Worm (Caenorhabditis elegans) whole organism, L2 larva: ENCODE data around the gene igcm-3.

Experiments used
- C34F6.9 ChIP-seq: fragments of 150-350 bp; optimal IDR thresholded peaks from 2 replicates; lab custom pipeline; 2014; ENCODE audit warnings: missing biosample characterization, missing genetic modification characterization
- F13H6.1 ChIP-seq: sonication (generic microtip); optimal IDR thresholded peaks from 2 replicates; lab custom pipeline; 2016; ENCODE audit warnings: missing genetic modification characterization, missing compliant biosample characterization
- R02D3.7 ChIP-seq: fragments of 150-350 bp; optimal IDR thresholded peaks from 2 replicates; lab custom pipeline; 2014; ENCODE audit warnings: missing biosample characterization, missing genetic modification characterization
- Y55F3AM.14 ChIP-seq: fragments of 200-800 bp; sonication (Bioruptor generic); optimal IDR thresholded peaks from 2 replicates; lab custom pipeline; 2018; ENCODE audit warnings: mild to moderate bottlenecking, missing genetic modification characterization, missing compliant biosample characterization
- ZK546.5 ChIP-seq: sonication (generic microtip); optimal IDR thresholded peaks from 2 replicates; lab custom pipeline; 2017; ENCODE audit warnings: missing biosample characterization, missing genetic modification characterization
- alr-1 ChIP-seq: fragments of 150-350 bp; optimal IDR thresholded peaks from 2 replicates; lab custom pipeline; 2014; ENCODE audit warnings: missing biosample characterization, missing genetic modification characterization
- aly-2 ChIP-seq: fragments of 150-350 bp; optimal IDR thresholded peaks from 2 replicates; lab custom pipeline; 2014; ENCODE audit warnings: missing biosample characterization, missing genetic modification characterization
- ama-1 ChIP-seq: fragments of 150-350 bp; optimal IDR thresholded peaks from 2 replicates; lab custom pipeline; 2018; ENCODE audit warnings: inconsistent platforms
- blmp-1 ChIP-seq: sonication (generic microtip); optimal IDR thresholded peaks from 2 replicates; lab custom pipeline; 2017; ENCODE audit warnings: missing genetic modification characterization, mild to moderate bottlenecking, missing compliant biosample characterization, antibody characterized with exemption, moderate library complexity; ENCODE audit not compliant: insufficient read depth
- ceh-16 ChIP-seq: fragments of 150-350 bp; optimal IDR thresholded peaks from 2 replicates; lab custom pipeline; 2014; ENCODE audit warnings: missing biosample characterization, missing genetic modification characterization
- crh-2 ChIP-seq: sonication (generic microtip); optimal IDR thresholded peaks from 2 replicates; lab custom pipeline; 2017; ENCODE audit warnings: missing biosample characterization, missing genetic modification characterization
- dmd-4 ChIP-seq: sonication (generic microtip); optimal IDR thresholded peaks from 2 replicates; lab custom pipeline; 2017; ENCODE audit warnings: missing biosample characterization, missing genetic modification characterization
- egl-27 ChIP-seq: sonication (generic microtip); optimal IDR thresholded peaks from 3 replicates; lab custom pipeline; 2017; ENCODE audit warnings: missing biosample characterization, missing genetic modification reagents, missing genetic modification characterization
- elt-1 ChIP-seq: fragments of 150-350 bp; optimal IDR thresholded peaks from 2 replicates; lab custom pipeline; 2014; ENCODE audit warnings: missing biosample characterization, missing genetic modification characterization
- elt-3 ChIP-seq: sonication (generic microtip); optimal IDR thresholded peaks from 2 replicates; lab custom pipeline; 2017; ENCODE audit warnings: missing biosample characterization, missing genetic modification characterization
- gmeb-1 ChIP-seq: fragments of 150-350 bp; optimal IDR thresholded peaks from 2 replicates; lab custom pipeline; 2014; ENCODE audit warnings: missing biosample characterization, missing genetic modification characterization
- lin-39 ChIP-seq: fragments of 150-350 bp; optimal IDR thresholded peaks from 2 replicates; lab custom pipeline; 2014; ENCODE audit warnings: missing biosample characterization, missing genetic modification reagents, missing genetic modification characterization
- lsy-2 ChIP-seq, 2 experiments: fragments of 150-350 bp in 1 of 2; sonication (generic microtip) in 1 of 2; optimal IDR thresholded peaks; 2 replicates each; lab custom pipeline; 2014 to 2017; ENCODE audit warnings: missing biosample characterization in 2 of 2, missing genetic modification characterization in 2 of 2
- mab-5 ChIP-seq: fragments of 150-350 bp; optimal IDR thresholded peaks from 2 replicates; lab custom pipeline; 2014; ENCODE audit warnings: missing biosample characterization, missing genetic modification characterization
- mbf-1 ChIP-seq: sonication (generic microtip); optimal IDR thresholded peaks from 2 replicates; lab custom pipeline; 2017; ENCODE audit warnings: missing biosample characterization, missing genetic modification characterization
- nhr-10 ChIP-seq: sonication (generic microtip); optimal IDR thresholded peaks from 2 replicates; lab custom pipeline; 2017; ENCODE audit warnings: missing biosample characterization, missing genetic modification characterization
- nhr-12 ChIP-seq: fragments of 150-350 bp; optimal IDR thresholded peaks from 2 replicates; lab custom pipeline; 2014; ENCODE audit warnings: missing biosample characterization, missing genetic modification characterization
- nhr-129 ChIP-seq: fragments of 150-350 bp; optimal IDR thresholded peaks from 2 replicates; lab custom pipeline; 2014; ENCODE audit warnings: missing biosample characterization, missing genetic modification characterization
- nhr-23 ChIP-seq: fragments of 150-350 bp; optimal IDR thresholded peaks from 2 replicates; lab custom pipeline; 2014; ENCODE audit warnings: missing biosample characterization, missing genetic modification reagents, missing genetic modification characterization
- nhr-237 ChIP-seq: fragments of 150-350 bp; optimal IDR thresholded peaks from 2 replicates; lab custom pipeline; 2014; ENCODE audit warnings: missing biosample characterization, missing genetic modification characterization
- nhr-25 ChIP-seq: fragments of 150-350 bp; sonication (generic microtip); optimal IDR thresholded peaks from 3 replicates; lab custom pipeline; 2014; ENCODE audit warnings: missing biosample characterization, missing genetic modification characterization
- nhr-6 ChIP-seq: fragments of 150-350 bp; optimal IDR thresholded peaks from 2 replicates; lab custom pipeline; 2014; ENCODE audit warnings: missing biosample characterization, missing genetic modification characterization
- nhr-77 ChIP-seq: fragments of 150-350 bp; optimal IDR thresholded peaks from 2 replicates; lab custom pipeline; 2014; ENCODE audit warnings: missing biosample characterization, missing genetic modification characterization
- peb-1 ChIP-seq: fragments of 150-350 bp; optimal IDR thresholded peaks from 2 replicates; lab custom pipeline; 2014; ENCODE audit warnings: missing biosample characterization, missing genetic modification characterization
- sem-4 ChIP-seq: fragments of 150-350 bp; optimal IDR thresholded peaks from 2 replicates; lab custom pipeline; 2014; ENCODE audit warnings: missing biosample characterization, missing genetic modification reagents, missing genetic modification characterization
- skn-1 ChIP-seq: sonication (generic microtip); optimal IDR thresholded peaks from 2 replicates; lab custom pipeline; 2017; ENCODE audit warnings: missing biosample characterization, missing genetic modification characterization
- sma-9 ChIP-seq, 2 experiments: fragments of 150-350 bp in 1 of 2; sonication (generic microtip) in 1 of 2; optimal IDR thresholded peaks; 2 replicates each; lab custom pipeline; 2014 to 2016; ENCODE audit warnings: missing genetic modification characterization in 2 of 2, mild to moderate bottlenecking in 1 of 2, missing biosample characterization in 1 of 2, missing compliant biosample characterization in 1 of 2, missing genetic modification reagents in 1 of 2, moderate library complexity in 1 of 2
- snpc-4 ChIP-seq: fragments of 150-350 bp; optimal IDR thresholded peaks from 2 replicates; lab custom pipeline; 2014; ENCODE audit warnings: missing biosample characterization, missing genetic modification characterization
- unc-39 ChIP-seq: fragments of 150-350 bp; optimal IDR thresholded peaks from 2 replicates; lab custom pipeline; 2014; ENCODE audit warnings: missing biosample characterization, missing genetic modification characterization
- unc-62 ChIP-seq: fragments of 150-350 bp; optimal IDR thresholded peaks from 2 replicates; lab custom pipeline; 2014; ENCODE audit warnings: missing biosample characterization, missing genetic modification reagents, missing genetic modification characterization
- zag-1 ChIP-seq: fragments of 150-350 bp; optimal IDR thresholded peaks from 2 replicates; lab custom pipeline; 2014; ENCODE audit warnings: missing biosample characterization, missing genetic modification characterization
- ztf-1 ChIP-seq: fragments of 200-800 bp; sonication (Bioruptor generic); conservative IDR thresholded peaks from 2 replicates; pipeline ENCODE4 v1.3.6; 2022; ENCODE audit warnings: missing genetic modification characterization, missing compliant biosample characterization
- ztf-11 ChIP-seq: sonication (generic microtip); optimal IDR thresholded peaks from 2 replicates; lab custom pipeline; 2017; ENCODE audit warnings: missing biosample characterization, missing genetic modification characterization

igcm-3 gene

ce11 chrX:2729857-2730256 is 24.2 kb upstream of the igcm-3 start:
- TF ChIP-seq alr-1 (tag; lab: Kevin White, UChicago) (no peak), nhr-129 (tag; lab: Kevin White, UChicago) (no peak), peb-1 (tag; lab: Kevin White, UChicago) (no peak), Y55F3AM.14 (GFP tag; lab: Kevin White, UChicago) (no peak), nhr-77 (tag; lab: Kevin White, UChicago) (no peak), nhr-6 (tag; lab: Kevin White, UChicago) (no peak), unc-39 (tag; lab: Kevin White, UChicago) (no peak), ZK546.5 (no peak), skn-1 (no peak), F13H6.1 (tag; lab: Kevin White, UChicago) (no peak), lsy-2 (tag; optimal IDR thresholded peaks at IDR 0.05; lab: Kevin White, UChicago) (no peak), aly-2 (tag; lab: Kevin White, UChicago) (no peak), R02D3.7 (no peak)

- no peak for TF ChIP-seq mab-5 (tag; lab: Kevin White, UChicago)
- TF ChIP-seq crh-2 (tag; lab: Kevin White, UChicago): no peak
- TF ChIP-seq unc-62 (GFP tag; lab: Kevin White, UChicago): no peak
- no peak for TF ChIP-seq egl-27 (tag; lab: Kevin White, UChicago)
- TF ChIP-seq ZK546.5: no peak
- TF ChIP-seq ama-1: no peak
- no peak for TF ChIP-seq snpc-4 (tag; lab: Kevin White, UChicago)
- no peak for TF ChIP-seq nhr-10 (tag; lab: Kevin White, UChicago)
- no peak for TF ChIP-seq lsy-2 (tag; optimal IDR thresholded peaks at IDR 0.05; lab: Kevin White, UChicago)
- no peak for TF ChIP-seq dmd-4 (tag; lab: Kevin White, UChicago)
- TF ChIP-seq ztf-11 (tag; lab: Kevin White, UChicago): no peak
- no peak for TF ChIP-seq nhr-12 (tag; lab: Kevin White, UChicago)
- TF ChIP-seq elt-3: no peak
- TF ChIP-seq sem-4 (tag; lab: Kevin White, UChicago): no peak
- TF ChIP-seq F13H6.1 (tag; lab: Kevin White, UChicago): no peak
- no peak for TF ChIP-seq Y55F3AM.14 (GFP tag; lab: Kevin White, UChicago)
- no peak for TF ChIP-seq nhr-129 (tag; lab: Kevin White, UChicago)
- no peak for TF ChIP-seq mbf-1 (tag; lab: Kevin White, UChicago)
Measured at ce11 chrX:2727681-2728080, 22.0 kb upstream of the igcm-3 start.

ce11 chrX:2712984-2713383 is 7.3 kb upstream of the igcm-3 start:
- TF ChIP-seq Y55F3AM.14 (GFP tag; lab: Kevin White, UChicago) (no peak), elt-1 (tag; lab: Kevin White, UChicago) (peak; percentile 60), blmp-1 (tag; lab: Kevin White, UChicago) (no peak), sma-9 (GFP tag; optimal IDR thresholded peaks at IDR 0.05; lab: Kevin White, UChicago) (peak; percentile 5), sma-9 (tag; optimal IDR thresholded peaks at IDR 0.05; lab: Kevin White, UChicago) (no peak), gmeb-1 (tag; lab: Kevin White, UChicago) (no peak), crh-2 (tag; lab: Kevin White, UChicago) (no peak), mab-5 (tag; lab: Kevin White, UChicago) (no peak), ceh-16 (tag; lab: Kevin White, UChicago) (peak; percentile 92)

- TF ChIP-seq ztf-1 (GFP tag; lab: Robert Waterston, UW) (no peak), C34F6.9 (tag; lab: Kevin White, UChicago) (no peak), ZK546.5 (no peak), nhr-10 (tag; lab: Kevin White, UChicago) (no peak), zag-1 (tag; lab: Kevin White, UChicago) (no peak), nhr-23 (tag; lab: Kevin White, UChicago) (no peak), crh-2 (tag; lab: Kevin White, UChicago) (no peak), ceh-16 (tag; lab: Kevin White, UChicago) (peak; percentile 58), unc-39 (tag; lab: Kevin White, UChicago) (no peak), nhr-25 (peak; percentile 16), nhr-237 (tag; lab: Kevin White, UChicago) (no peak), elt-1 (tag; lab: Kevin White, UChicago) (peak; percentile 14), nhr-129 (tag; lab: Kevin White, UChicago) (peak; percentile 2), aly-2 (tag; lab: Kevin White, UChicago) (no peak), lin-39 (no peak), nhr-77 (tag; lab: Kevin White, UChicago) (no peak)
- TF ChIP-seq, all 48 proteins: peak for 4
Measured at ce11 chrX:2709183-2709582, 3.5 kb upstream of the igcm-3 start.
